Worm (Caenorhabditis elegans) whole organism, L4 larva: Measurements from ENCODE around the gene F36H5.13.

Experiments
- D1046.2 ChIP-seq: fragments of 200-800 bp; sonication (Bioruptor generic); IDR thresholded peaks from 2 replicates; pipeline ENCODE4 v1.3.6; 2022; ENCODE audit warnings: missing genetic modification characterization, missing compliant biosample characterization
- F37D6.2 ChIP-seq: sonication (generic microtip); optimal IDR thresholded peaks from 2 replicates; lab custom pipeline; 2016; ENCODE audit warnings: mild to moderate bottlenecking, missing genetic modification characterization, missing compliant biosample characterization
- F49E8.2 ChIP-seq: sonication (generic microtip); optimal IDR thresholded peaks from 2 replicates; lab custom pipeline; 2016; ENCODE audit warnings: missing compliant biosample characterization, mild to moderate bottlenecking, missing genetic modification characterization, borderline replicate concordance
- T20F7.1 ChIP-seq: fragments of 200-800 bp; sonication (Bioruptor generic); optimal IDR thresholded peaks from 2 replicates; lab custom pipeline; 2018; ENCODE audit warnings: mild to moderate bottlenecking, missing genetic modification characterization, missing compliant biosample characterization
- Y105C5A.15 ChIP-seq: fragments of 200-800 bp; sonication (Bioruptor generic); IDR thresholded peaks from 2 replicates; pipeline ENCODE4 v1.3.6; 2022; ENCODE audit warnings: missing genetic modification characterization, missing compliant biosample characterization
- aha-1 ChIP-seq: fragments of 150-350 bp; peaks from one replicate; lab custom pipeline; 2014; ENCODE audit warnings: missing biosample characterization, missing genetic modification characterization
- attf-4 ChIP-seq: sonication (generic microtip); optimal IDR thresholded peaks from 3 replicates; lab custom pipeline; 2017; ENCODE audit warnings: missing biosample characterization, missing genetic modification characterization
- ceh-28 ChIP-seq: fragments of 150-350 bp; optimal IDR thresholded peaks from 2 replicates; lab custom pipeline; 2014; ENCODE audit warnings: missing biosample characterization, missing genetic modification reagents, missing genetic modification characterization
- ceh-44 ChIP-seq: fragments of 200-800 bp; sonication (Bioruptor generic); IDR thresholded peaks from 2 replicates; pipeline ENCODE4 v1.3.6; 2022; ENCODE audit warnings: missing genetic modification reagents, missing genetic modification characterization, missing compliant biosample characterization
- ces-1 ChIP-seq: fragments of 150-350 bp; sonication (generic microtip); optimal IDR thresholded peaks from 4 replicates; lab custom pipeline; 2014; ENCODE audit warnings: missing biosample characterization, missing genetic modification reagents, missing genetic modification characterization
- ctbp-1 ChIP-seq: fragments of 200-800 bp; sonication (Bioruptor generic); IDR thresholded peaks from 2 replicates; pipeline ENCODE4 v1.3.6; 2022; ENCODE audit warnings: missing genetic modification reagents, missing genetic modification characterization, missing compliant biosample characterization
- daf-8 ChIP-seq: fragments of 200-800 bp; sonication (Bioruptor generic); IDR thresholded peaks from 2 replicates; pipeline ENCODE4 v1.3.6; 2022; ENCODE audit warnings: missing genetic modification characterization, missing compliant biosample characterization
- dmd-8 ChIP-seq: fragments of 200-800 bp; sonication (Bioruptor generic); IDR thresholded peaks from 2 replicates; pipeline ENCODE4 v1.3.6; 2022; ENCODE audit warnings: missing genetic modification characterization, missing compliant biosample characterization
- dve-1 ChIP-seq: sonication (generic microtip); optimal IDR thresholded peaks from 2 replicates; lab custom pipeline; 2017; ENCODE audit warnings: antibody characterized with exemption, mild to moderate bottlenecking, missing genetic modification characterization, missing compliant biosample characterization; ENCODE audit not compliant: insufficient read depth
- fos-1 ChIP-seq: fragments of 150-350 bp; optimal IDR thresholded peaks from 2 replicates; lab custom pipeline; 2014; ENCODE audit warnings: missing biosample characterization, missing genetic modification characterization
- gei-8 ChIP-seq: fragments of 200-800 bp; sonication (Bioruptor generic); optimal IDR thresholded peaks from 2 replicates; lab custom pipeline; 2018; ENCODE audit warnings: mild to moderate bottlenecking, missing genetic modification characterization, missing compliant biosample characterization
- hlh-30 ChIP-seq: sonication (generic microtip); optimal IDR thresholded peaks from 2 replicates; lab custom pipeline; 2017; ENCODE audit warnings: antibody characterized with exemption, mild to moderate bottlenecking, missing genetic modification characterization, missing compliant biosample characterization; ENCODE audit not compliant: insufficient read depth
- hmg-1.1 ChIP-seq: fragments of 200-800 bp; sonication (Bioruptor generic); IDR thresholded peaks from 2 replicates; pipeline ENCODE4 v1.3.6; 2022; ENCODE audit warnings: missing genetic modification reagents, missing genetic modification characterization, missing compliant biosample characterization
- lin-39 ChIP-seq: fragments of 150-350 bp; optimal IDR thresholded peaks from 2 replicates; lab custom pipeline; 2014; ENCODE audit warnings: missing biosample characterization, missing genetic modification reagents, missing genetic modification characterization
- madf-5 ChIP-seq, 2 experiments: fragments of 200-800 bp; sonication (Bioruptor generic); IDR thresholded peaks; 2 replicates each; pipeline ENCODE4 v1.3.6; 2022; ENCODE audit warnings: missing compliant biosample characterization in 2 of 2, missing genetic modification characterization in 2 of 2
- madf-9 ChIP-seq: fragments of 200-800 bp; sonication (Bioruptor generic); conservative IDR thresholded peaks from 2 replicates; pipeline ENCODE4 v1.3.6; 2022; ENCODE audit warnings: missing genetic modification reagents, missing genetic modification characterization, missing compliant biosample characterization
- mdl-1 ChIP-seq, 2 experiments: fragments of 150-350 bp in 1 of 2; sonication (generic microtip) in 1 of 2; optimal IDR thresholded peaks; 2 replicates each; lab custom pipeline; 2014 to 2017; ENCODE audit warnings: missing biosample characterization in 2 of 2, missing genetic modification characterization in 2 of 2
- mdt-29 ChIP-seq: fragments of 200-800 bp; sonication (Bioruptor generic); IDR thresholded peaks from 2 replicates; pipeline ENCODE4 v1.3.6; 2022; ENCODE audit warnings: missing genetic modification reagents, missing genetic modification characterization, missing compliant biosample characterization
- mes-2 ChIP-seq: sonication (generic microtip); optimal IDR thresholded peaks from 2 replicates; lab custom pipeline; 2016; ENCODE audit warnings: missing genotype, mild to moderate bottlenecking, missing genetic modification characterization, missing compliant biosample characterization; ENCODE audit not compliant: poor library complexity, severe bottlenecking
- mxl-3 ChIP-seq: fragments of 200-800 bp; sonication (Bioruptor generic); optimal IDR thresholded peaks from 2 replicates; lab custom pipeline; 2018; ENCODE audit warnings: mild to moderate bottlenecking, missing genetic modification characterization, missing compliant biosample characterization
- nhr-237 ChIP-seq: sonication (generic microtip); optimal IDR thresholded peaks from 2 replicates; lab custom pipeline; 2017; ENCODE audit warnings: missing biosample characterization, missing genetic modification characterization
- nhr-41 ChIP-seq: fragments of 200-800 bp; sonication (Bioruptor generic); IDR thresholded peaks from 2 replicates; pipeline ENCODE4 v1.3.6; 2022; ENCODE audit warnings: missing genetic modification reagents, missing genetic modification characterization, missing compliant biosample characterization
- nhr-48 ChIP-seq: sonication (generic microtip); optimal IDR thresholded peaks from 2 replicates; lab custom pipeline; 2016; ENCODE audit warnings: mild to moderate bottlenecking, missing genetic modification characterization, missing compliant biosample characterization
- pha-4 ChIP-seq, 2 experiments: fragments of 150-350 bp in 1 of 2; fragments of 200-800 bp in 1 of 2; sonication (Bioruptor generic) in 1 of 2; IDR thresholded peaks in 1 of 2; optimal IDR thresholded peaks in 1 of 2; 2 replicates each; pipeline versions ENCODE4 v1.3.6 to Lab custom; 2014 to 2022; ENCODE audit warnings: missing genetic modification characterization in 2 of 2, missing genetic modification reagents in 2 of 2, missing biosample characterization in 1 of 2, missing compliant biosample characterization in 1 of 2
- set-16 ChIP-seq: fragments of 200-800 bp; sonication (Bioruptor generic); IDR thresholded peaks from 2 replicates; pipeline ENCODE4 v1.3.6; 2022; ENCODE audit warnings: missing genetic modification reagents, missing genetic modification characterization, missing compliant biosample characterization
- snpc-1.2 ChIP-seq: fragments of 200-800 bp; sonication (Bioruptor generic); IDR thresholded peaks from 2 replicates; pipeline ENCODE4 v1.3.6; 2022; ENCODE audit warnings: missing genetic modification reagents, missing genetic modification characterization, missing compliant biosample characterization
- spr-1 ChIP-seq: sonication (generic microtip); optimal IDR thresholded peaks from 2 replicates; lab custom pipeline; 2016; ENCODE audit warnings: mild to moderate bottlenecking, missing genetic modification characterization, missing compliant biosample characterization
- spr-3 ChIP-seq: fragments of 200-800 bp; sonication (Bioruptor generic); optimal IDR thresholded peaks from 2 replicates; lab custom pipeline; 2018; ENCODE audit warnings: mild to moderate bottlenecking, missing genetic modification characterization, missing compliant biosample characterization
- unc-39 ChIP-seq: sonication (generic microtip); optimal IDR thresholded peaks from 2 replicates; lab custom pipeline; 2017; ENCODE audit warnings: missing biosample characterization, missing genetic modification characterization
- vab-7 ChIP-seq: fragments of 200-800 bp; sonication (Bioruptor generic); IDR thresholded peaks from 2 replicates; pipeline ENCODE4 v1.3.6; 2022; ENCODE audit warnings: missing genetic modification reagents, missing genetic modification characterization, missing compliant biosample characterization
- ztf-11 ChIP-seq: fragments of 150-350 bp; optimal IDR thresholded peaks from 2 replicates; lab custom pipeline; 2014; ENCODE audit warnings: missing biosample characterization, missing genetic modification characterization

Gene F36H5.13

ce11 chrII:1719153-1719552 lies 31.2 kb downstream of the F36H5.13 start, which contains the start of gene fbxb-48:
TSS of gene fbxb-48 (minus strand) at chrII:1719253.
- no peak for TF ChIP-seq Y105C5A.15 (GFP tag; lab: Robert Waterston, UW)
- TF ChIP-seq pha-4 (GFP tag; IDR thresholded peaks at IDR 0.05; lab: Robert Waterston, UW) = no peak
- no peak for TF ChIP-seq pha-4 (tag; optimal IDR thresholded peaks at IDR 0.05; lab: Kevin White, UChicago)
- TF ChIP-seq dve-1 (tag; lab: Kevin White, UChicago) = no peak
- TF ChIP-seq nhr-237 = no peak
- no peak for TF ChIP-seq hmg-1.1 (GFP tag; lab: Robert Waterston, UW)
- no peak for TF ChIP-seq unc-39 (tag; lab: Kevin White, UChicago)
- no peak for TF ChIP-seq ctbp-1
- no peak for TF ChIP-seq attf-4
- no peak for TF ChIP-seq fos-1
- TF ChIP-seq ceh-28 (tag; lab: Kevin White, UChicago) = no peak
- TF ChIP-seq nhr-41 (GFP tag; lab: Robert Waterston, UW) = no peak
- TF ChIP-seq madf-9 (GFP tag; lab: Robert Waterston, UW) = no peak
- TF ChIP-seq nhr-48 (tag; lab: Kevin White, UChicago) = no peak
- no peak for TF ChIP-seq D1046.2 (GFP tag; lab: Robert Waterston, UW)
- TF ChIP-seq dmd-8 (GFP tag; lab: Robert Waterston, UW) = no peak
- no peak for TF ChIP-seq gei-8 (GFP tag; lab: Kevin White, UChicago)
- no peak for TF ChIP-seq T20F7.1 (GFP tag; lab: Kevin White, UChicago)
- no peak for TF ChIP-seq ztf-11 (tag; lab: Kevin White, UChicago)
- no peak for TF ChIP-seq vab-7 (GFP tag; lab: Robert Waterston, UW)

ce11 chrII:1714772-1715353 lies 35.5 kb downstream of the F36H5.13 start, which contains the start of gene btb-6:
TSS of gene btb-6 (plus strand) at chrII:1715303.
- no peak for TF ChIP-seq ceh-28 (tag; lab: Kevin White, UChicago)
- TF ChIP-seq, all 104 proteins: peak for 0

- TF ChIP-seq mxl-3 (GFP tag; lab: Kevin White, UChicago) (no peak), Y105C5A.15 (GFP tag; lab: Robert Waterston, UW) (no peak), madf-5 (GFP tag; IDR thresholded peaks at IDR 0.05; lab: Robert Waterston, UW) (no peak), F37D6.2 (tag; lab: Kevin White, UChicago) (no peak), mdt-29 (GFP tag; lab: Robert Waterston, UW) (no peak), daf-8 (no peak), spr-1 (tag; lab: Kevin White, UChicago) (no peak), snpc-1.2 (GFP tag; lab: Robert Waterston, UW) (no peak)
Measured at ce11 chrII:1712938-1713337, 37.4 kb downstream of the F36H5.13 start, which contains the start of gene btb-7. TSS of gene btb-7 (plus strand) at chrII:1713238.

ce11 chrII:1709959-1710358 lies 40.4 kb downstream of the F36H5.13 start, which contains the start of gene fbxa-184:
TSS of gene fbxa-184 (plus strand) at chrII:1710259.
- TF ChIP-seq lin-39 (tag; lab: Kevin White, UChicago) (no peak), aha-1 (tag; lab: Kevin White, UChicago) (peak; percentile 28)

ce11 chrII:1706385-1706784 lies 43.9 kb downstream of the F36H5.13 start, which contains the start of gene sdz-18:
TSS of gene sdz-18 (minus strand) at chrII:1706485.
- TF ChIP-seq aha-1 (tag; lab: Kevin White, UChicago) (peak; percentile 44), mdl-1 (tag; optimal IDR thresholded peaks at IDR 0.05; lab: Kevin White, UChicago) (no peak)

ce11 chrII:1703363-1703762 lies 47.0 kb downstream of the F36H5.13 start, which contains the start of gene fbxb-47:
TSS of gene fbxb-47 (minus strand) at chrII:1703463.
- TF ChIP-seq ces-1 (GFP tag; lab: Kevin White, UChicago) = no peak
- no peak for TF ChIP-seq mxl-3 (GFP tag; lab: Kevin White, UChicago)
- no peak for TF ChIP-seq set-16
- TF ChIP-seq F49E8.2 (tag; lab: Kevin White, UChicago) = no peak
- TF ChIP-seq hlh-30 = no peak
- no peak for TF ChIP-seq spr-3 (GFP tag; lab: Kevin White, UChicago)
- no peak for TF ChIP-seq ceh-44 (GFP tag; lab: Robert Waterston, UW)
- no peak for TF ChIP-seq mes-2
